Worm (Caenorhabditis elegans) whole organism, L4/young adult: ENCODE measurements around the gene F18A1.7.

ENCODE experiments used
- W03F9.2 ChIP-seq: fragments of 150-350 bp; optimal IDR thresholded peaks from 2 replicates; lab custom pipeline; 2014; ENCODE audit warnings: missing biosample characterization, missing genetic modification characterization
- dao-5 ChIP-seq: sonication (generic microtip); optimal IDR thresholded peaks from 2 replicates; lab custom pipeline; 2016; ENCODE audit warnings: missing genotype, missing genetic modification characterization, moderate library complexity, missing compliant biosample characterization
- him-1 ChIP-seq: sonication (generic microtip); optimal IDR thresholded peaks from 2 replicates; lab custom pipeline; 2016; ENCODE audit warnings: missing genotype, missing genetic modification reagents, missing genetic modification characterization, missing compliant biosample characterization

- no peak for TF ChIP-seq him-1 (tag; lab: Kevin White, UChicago)
- no peak for TF ChIP-seq W03F9.2
- TF ChIP-seq dao-5, result no peak
Observed at ce11 chrII:7682488-7682887, 18.9 kb upstream of the F18A1.7 start.
